Fruit fly (Drosophila melanogaster) whole organism, embryonic: Measurements from ENCODE around the gene CG7728.

Source experiments
- Aef1 ChIP-seq: fragments of 200-800 bp; sonication (Bioruptor generic); IDR thresholded peaks from 3 replicates; pipeline ENCODE4 v1.3.6; 2022; ENCODE audit warnings: missing biosample characterization, missing genetic modification characterization
- Atf6 ChIP-seq: fragments of 200-800 bp; sonication (Bioruptor generic); IDR thresholded peaks from 2 replicates; pipeline ENCODE4 v1.3.6; 2022; ENCODE audit warnings: missing biosample characterization, missing genetic modification characterization
- BEAF-32 ChIP-seq: fragments of 200-800 bp; sonication (Bioruptor generic); optimal IDR thresholded peaks from 3 replicates; lab custom pipeline; 2017; ENCODE audit warnings: missing biosample characterization, missing genetic modification characterization, mild to moderate bottlenecking, moderate library complexity, missing genetic modification reagents
- Bdp1 ChIP-seq: fragments of 200-800 bp; sonication (Bioruptor generic); optimal IDR thresholded peaks from 3 replicates; lab custom pipeline; 2016; ENCODE audit warnings: missing biosample characterization, missing genetic modification characterization
- C15 ChIP-seq: fragments of 200-800 bp; sonication (Bioruptor generic); IDR thresholded peaks from 3 replicates; pipeline ENCODE4 v1.3.6; 2022; ENCODE audit warnings: missing biosample characterization, missing genetic modification characterization
- CG11695 ChIP-seq: fragments of 200-800 bp; sonication (Bioruptor generic); IDR thresholded peaks from 3 replicates; pipeline ENCODE4 v1.3.6; 2022; ENCODE audit warnings: missing biosample characterization, missing genetic modification characterization
- CG13894 ChIP-seq: fragments of 200-800 bp; sonication (Bioruptor generic); optimal IDR thresholded peaks from 3 replicates; lab custom pipeline; 2018; ENCODE audit warnings: missing biosample characterization, mild to moderate bottlenecking, missing genetic modification characterization, moderate library complexity
- CG16863 ChIP-seq: fragments of 200-800 bp; sonication (Bioruptor generic); optimal IDR thresholded peaks from 3 replicates; lab custom pipeline; 2016; ENCODE audit warnings: missing biosample characterization, missing genetic modification characterization
- CG1792 ChIP-seq: fragments of 200-800 bp; sonication (Bioruptor generic); optimal IDR thresholded peaks from 2 replicates; lab custom pipeline; 2016; ENCODE audit warnings: missing biosample characterization, missing genetic modification characterization
- CG18011 ChIP-seq: fragments of 200-800 bp; sonication (Bioruptor generic); optimal IDR thresholded peaks from 2 replicates; lab custom pipeline; 2017; ENCODE audit warnings: missing biosample characterization, missing genetic modification characterization, mild to moderate bottlenecking, moderate library complexity, missing genotype
- CG18476 ChIP-seq: fragments of 200-800 bp; sonication (Bioruptor generic); optimal IDR thresholded peaks from 2 replicates; lab custom pipeline; 2016; ENCODE audit warnings: missing biosample characterization, mild to moderate bottlenecking, missing genetic modification characterization
- CG32532 ChIP-seq: fragments of 200-800 bp; sonication (Bioruptor generic); IDR thresholded peaks from 2 replicates; pipeline ENCODE4 v1.3.6; 2022; ENCODE audit warnings: missing biosample characterization, missing genetic modification characterization
- CG3281 ChIP-seq: fragments of 200-800 bp; sonication (Bioruptor generic); optimal IDR thresholded peaks from 3 replicates; lab custom pipeline; 2017; ENCODE audit warnings: missing biosample characterization, mild to moderate bottlenecking, missing genetic modification characterization
- CG34376 ChIP-seq: fragments of 200-800 bp; sonication (Bioruptor generic); optimal IDR thresholded peaks from 2 replicates; lab custom pipeline; 2018; ENCODE audit warnings: missing biosample characterization, mild to moderate bottlenecking, missing genetic modification characterization
- CG42726 ChIP-seq: fragments of 200-800 bp; sonication (Bioruptor generic); IDR thresholded peaks from 2 replicates; pipeline ENCODE4 v1.3.6; 2022; ENCODE audit warnings: missing biosample characterization, missing genetic modification characterization; ENCODE audit not compliant: partially characterized antibody
- CG4404 ChIP-seq: fragments of 200-800 bp; sonication (Bioruptor generic); IDR thresholded peaks from 2 replicates; pipeline ENCODE4 v1.3.6; 2022; ENCODE audit warnings: missing biosample characterization, missing genetic modification characterization
- CG4854 ChIP-seq: fragments of 200-800 bp; sonication (Bioruptor generic); optimal IDR thresholded peaks from 2 replicates; lab custom pipeline; 2016; ENCODE audit warnings: missing biosample characterization, missing genetic modification characterization, inconsistent platforms
- CG6654 ChIP-seq: fragments of 200-800 bp; sonication (Bioruptor generic); optimal IDR thresholded peaks from 2 replicates; lab custom pipeline; 2017; ENCODE audit warnings: missing biosample characterization, mild to moderate bottlenecking, missing genetic modification characterization
- CG8388 ChIP-seq: fragments of 200-800 bp; sonication (Bioruptor generic); optimal IDR thresholded peaks from 2 replicates; lab custom pipeline; 2019; ENCODE audit warnings: missing biosample characterization, mild to moderate bottlenecking, missing genetic modification characterization, moderate library complexity
- CG9437 ChIP-seq: fragments of 200-800 bp; sonication (Bioruptor generic); optimal IDR thresholded peaks from 2 replicates; lab custom pipeline; 2018; ENCODE audit warnings: missing biosample characterization, mild to moderate bottlenecking, missing genetic modification characterization
- CG9817 ChIP-seq: fragments of 200-800 bp; sonication (Bioruptor generic); optimal IDR thresholded peaks from 2 replicates; lab custom pipeline; 2018; ENCODE audit warnings: missing biosample characterization, mild to moderate bottlenecking, missing genetic modification characterization, moderate library complexity
- CTCF ChIP-seq: fragments of 200-800 bp; sonication (Bioruptor generic); optimal IDR thresholded peaks from 2 replicates; lab custom pipeline; 2017; ENCODE audit warnings: missing biosample characterization, mild to moderate bottlenecking, missing genetic modification characterization, moderate library complexity
- Doc2 ChIP-seq: fragments of 200-800 bp; sonication (Bioruptor generic); IDR thresholded peaks from 2 replicates; pipeline ENCODE4 v1.3.6; 2022; ENCODE audit warnings: missing biosample characterization, missing genetic modification characterization
- Gug ChIP-seq: fragments of 200-800 bp; sonication (Bioruptor generic); IDR thresholded peaks from 4 replicates; pipeline ENCODE4 v1.3.6; 2022; ENCODE audit warnings: missing biosample characterization, missing genetic modification characterization
- Hand ChIP-seq: fragments of 200-800 bp; sonication (Bioruptor generic); optimal IDR thresholded peaks from 2 replicates; lab custom pipeline; 2017; ENCODE audit warnings: mild to moderate bottlenecking, missing biosample characterization, missing genetic modification reagents, missing genetic modification characterization
- Hr78 ChIP-seq, 2 experiments: fragments of 200-800 bp in 1 of 2; fragments of >200 bp in 1 of 2; sonication (Bioruptor generic) in 1 of 2; optimal IDR thresholded peaks; 2 replicates each; lab custom pipeline; 2017 to 2019; ENCODE audit warnings: missing biosample characterization in 2 of 2, missing genetic modification characterization in 2 of 2, mild to moderate bottlenecking in 1 of 2, moderate library complexity in 1 of 2
- MBD-R2 ChIP-seq: fragments of 200-800 bp; sonication (Bioruptor generic); IDR thresholded peaks from 2 replicates; pipeline ENCODE4 v1.3.6; 2022; ENCODE audit warnings: missing biosample characterization, missing genetic modification characterization
- MTF-1 ChIP-seq: fragments of 200-800 bp; sonication (Bioruptor generic); optimal IDR thresholded peaks from 2 replicates; lab custom pipeline; 2018; ENCODE audit warnings: missing biosample characterization, mild to moderate bottlenecking, missing genetic modification characterization, borderline replicate concordance
- Neu2 ChIP-seq: fragments of 200-800 bp; sonication (Bioruptor generic); optimal IDR thresholded peaks from 3 replicates; lab custom pipeline; 2016; ENCODE audit warnings: missing biosample characterization, missing genetic modification characterization, borderline replicate concordance
- Side ChIP-seq: fragments of 200-800 bp; sonication (Bioruptor generic); optimal IDR thresholded peaks from 2 replicates; lab custom pipeline; 2016; ENCODE audit warnings: missing biosample characterization, missing genetic modification characterization
- Sox102F ChIP-seq: fragments of 200-800 bp; sonication (Bioruptor generic); optimal IDR thresholded peaks from 2 replicates; lab custom pipeline; 2018; ENCODE audit warnings: missing biosample characterization, mild to moderate bottlenecking, missing genetic modification characterization, moderate library complexity
- Spps ChIP-seq: fragments of 200-800 bp; sonication (Bioruptor generic); optimal IDR thresholded peaks from 2 replicates; lab custom pipeline; 2018; ENCODE audit warnings: missing biosample characterization, mild to moderate bottlenecking, missing genetic modification characterization
- amos ChIP-seq: fragments of 200-800 bp; sonication (Bioruptor generic); IDR thresholded peaks from 2 replicates; pipeline ENCODE4 v1.3.6; 2022; ENCODE audit warnings: missing biosample characterization, missing genetic modification characterization; ENCODE audit not compliant: partially characterized antibody
- bowl ChIP-seq: fragments of 200-800 bp; sonication (Bioruptor generic); IDR thresholded peaks from 2 replicates; pipeline ENCODE4 v1.3.6; 2022; ENCODE audit warnings: missing biosample characterization, missing genetic modification characterization
- dati ChIP-seq: fragments of 200-800 bp; sonication (Bioruptor generic); IDR thresholded peaks from 2 replicates; pipeline ENCODE4 v1.3.6; 2022; ENCODE audit warnings: missing biosample characterization, missing genetic modification characterization
- dmrt99B ChIP-seq: fragments of 200-800 bp; sonication (Bioruptor generic); optimal IDR thresholded peaks from 2 replicates; lab custom pipeline; 2018; ENCODE audit warnings: missing biosample characterization, mild to moderate bottlenecking, missing genetic modification characterization, moderate library complexity
- eve ChIP-seq, 2 experiments: fragments of >200 bp; optimal IDR thresholded peaks; 2 replicates each; lab custom pipeline; 2017; ENCODE audit warnings: missing biosample characterization in 2 of 2, missing genetic modification characterization in 2 of 2
- fd102C ChIP-seq: fragments of 200-800 bp; sonication (Bioruptor generic); optimal IDR thresholded peaks from 2 replicates; lab custom pipeline; 2018; ENCODE audit warnings: missing biosample characterization, mild to moderate bottlenecking, missing genetic modification characterization, moderate library complexity
- fru ChIP-seq: fragments of >200 bp; optimal IDR thresholded peaks from 2 replicates; lab custom pipeline; 2017
- grn ChIP-seq: fragments of 200-800 bp; sonication (Bioruptor generic); optimal IDR thresholded peaks from 3 replicates; lab custom pipeline; 2017; ENCODE audit warnings: missing biosample characterization, missing genetic modification characterization
- gro ChIP-seq: fragments of 200-800 bp; sonication (Bioruptor generic); optimal IDR thresholded peaks from 2 replicates; lab custom pipeline; 2016; ENCODE audit warnings: missing biosample characterization, missing genetic modification characterization
- ind ChIP-seq: fragments of 200-800 bp; sonication (Bioruptor generic); optimal IDR thresholded peaks from 3 replicates; lab custom pipeline; 2016; ENCODE audit warnings: missing biosample characterization, missing genetic modification characterization
- jigr1 ChIP-seq: fragments of 200-800 bp; sonication (Bioruptor generic); IDR thresholded peaks from 3 replicates; pipeline ENCODE4 v1.3.6; 2022; ENCODE audit warnings: missing biosample characterization, missing genetic modification characterization
- ken ChIP-seq: fragments of 200-800 bp; sonication (Bioruptor generic); IDR thresholded peaks from 3 replicates; pipeline ENCODE4 v1.3.6; 2022; ENCODE audit warnings: missing biosample characterization, missing genetic modification characterization
- pan ChIP-seq, 4 experiments: fragments of >200 bp in 3 of 4; fragments of 200-800 bp in 1 of 4; sonication (Bioruptor generic) in 1 of 4; optimal IDR thresholded peaks in 3 of 4; IDR thresholded peaks in 1 of 4; 2 replicates each; pipeline versions ENCODE4 v1.3.6 to Lab custom; 2017 to 2022; ENCODE audit warnings: missing biosample characterization in 2 of 4, missing genetic modification characterization in 2 of 4, mixed read lengths in 1 of 4
- sisA ChIP-seq: fragments of 200-800 bp; sonication (Bioruptor generic); IDR thresholded peaks from 2 replicates; pipeline ENCODE4 v1.3.6; 2022; ENCODE audit warnings: missing biosample characterization, missing genetic modification characterization
- slou ChIP-seq: fragments of 200-800 bp; sonication (Bioruptor generic); optimal IDR thresholded peaks from 3 replicates; lab custom pipeline; 2016; ENCODE audit warnings: missing biosample characterization, missing genetic modification characterization
- sna ChIP-seq: fragments of 200-800 bp; sonication (Bioruptor generic); IDR thresholded peaks from 2 replicates; pipeline ENCODE4 v1.3.6; 2022; ENCODE audit warnings: missing biosample characterization, missing genetic modification characterization; ENCODE audit not compliant: partially characterized antibody
- ssp ChIP-seq: fragments of 200-800 bp; sonication (Bioruptor generic); IDR thresholded peaks from 2 replicates; pipeline ENCODE4 v1.3.6; 2022; ENCODE audit warnings: missing biosample characterization, missing genetic modification characterization

Gene CG7728

DNA sequence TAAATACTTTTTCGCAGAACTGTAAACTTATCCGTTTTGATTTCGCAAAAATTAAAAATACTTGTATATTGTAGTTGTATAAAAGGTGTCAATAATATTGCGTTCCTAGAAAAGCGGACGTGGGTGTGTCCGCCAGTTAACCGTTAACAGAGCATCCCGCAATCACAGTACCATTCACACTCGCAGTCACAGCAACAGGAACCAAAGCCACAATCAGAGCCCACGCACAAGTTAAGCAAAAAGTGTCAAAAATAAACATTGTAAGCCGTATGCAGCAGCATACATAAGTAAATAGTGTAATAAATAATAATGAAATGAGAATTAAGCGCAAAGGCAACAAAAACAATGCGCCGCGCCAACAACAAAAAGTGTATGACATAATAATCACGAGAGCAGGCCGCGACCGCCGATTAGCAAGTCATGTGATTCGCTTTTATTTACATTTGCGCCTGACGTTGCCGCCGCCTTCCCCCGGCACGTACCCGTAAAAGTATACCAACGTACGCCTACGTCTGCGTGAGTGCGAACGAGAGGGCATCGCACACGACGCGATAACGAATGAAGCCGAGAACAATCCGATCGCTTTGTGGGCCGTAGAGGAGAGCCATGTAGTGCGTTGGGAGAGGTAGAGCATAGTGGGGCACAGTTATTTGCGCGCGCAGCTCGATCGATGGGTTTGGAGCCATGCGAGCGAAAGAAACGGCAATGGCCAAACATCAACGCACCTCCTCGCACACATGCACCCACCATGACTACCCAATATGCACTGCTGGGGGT lies 6.4 kb upstream of the CG7728 start (continued):
- TF ChIP-seq CG11695: peak; percentile 50; the same call in 2 of the 3 replicates
- TF ChIP-seq CG16863 (GFP tag; lab: Kevin White, UChicago): no peak
- TF ChIP-seq fd102C (GFP tag; lab: Kevin White, UChicago): no peak
- TF ChIP-seq Neu2 (GFP tag; lab: Kevin White, UChicago): no peak
- TF ChIP-seq fru (lab: Kevin White, UChicago): no peak
- TF ChIP-seq ken (GFP tag; lab: Robert Waterston, UW): peak; percentile 48; the same call in 1 of the 3 replicates
- TF ChIP-seq jigr1 (GFP tag; lab: Robert Waterston, UW): no peak
- peak; percentile 24 for TF ChIP-seq CG18476 (GFP tag; lab: Kevin White, UChicago)
- TF ChIP-seq CG4854 (GFP tag; lab: Kevin White, UChicago): no peak
- peak; percentile 31; the same call in 1 of the 2 replicates for TF ChIP-seq amos (GFP tag; lab: Robert Waterston, UW)
- no peak for TF ChIP-seq CG4404 (GFP tag; lab: Robert Waterston, UW)
- TF ChIP-seq BEAF-32: no peak
- TF ChIP-seq CG9437 (GFP tag; lab: Kevin White, UChicago): no peak
- TF ChIP-seq CG1792: peak; percentile 14
- peak; percentile 87 for TF ChIP-seq CG13894 (tag; lab: Kevin White, UChicago)
- no peak for TF ChIP-seq CG6654 (GFP tag; lab: Kevin White, UChicago)
- no peak for TF ChIP-seq bowl (GFP tag; lab: Robert Waterston, UW)
- TF ChIP-seq pan (optimal IDR thresholded peaks at IDR 0.05; lab: Kevin White, UChicago): no peak
- TF ChIP-seq pan (GFP tag; optimal IDR thresholded peaks at IDR 0.05 in 1 of 2, IDR thresholded peaks at IDR 0.05 in 1 of 2): peak in 1 of 2 experiments; percentile 25
- no peak for TF ChIP-seq ssp (GFP tag; lab: Robert Waterston, UW)
- TF ChIP-seq slou (GFP tag; lab: Kevin White, UChicago): no peak
- no peak for TF ChIP-seq C15 (GFP tag; lab: Robert Waterston, UW)
- TF ChIP-seq MTF-1 (GFP tag; lab: Kevin White, UChicago): peak; percentile 58
- TF ChIP-seq CG8388 (GFP tag; lab: Kevin White, UChicago): no peak
- TF ChIP-seq sna (GFP tag; lab: Robert Waterston, UW): peak; percentile 38; the same call in 1 of the 2 replicates
- peak; percentile 13; the same call in 1 of the 3 replicates for TF ChIP-seq Aef1 (GFP tag; lab: Robert Waterston, UW)
- no peak for TF ChIP-seq Gug
- peak; percentile 22; the same call in 1 of the 2 replicates for TF ChIP-seq MBD-R2 (GFP tag; lab: Robert Waterston, UW)
- TF ChIP-seq Hr78 (GFP tag; optimal IDR thresholded peaks at IDR 0.05; lab: Kevin White, UChicago): peak in 1 of 2 experiments; percentile 81
- no peak for TF ChIP-seq Bdp1
- peak; percentile 7; the same call in 1 of the 2 replicates for TF ChIP-seq Atf6 (GFP tag; lab: Robert Waterston, UW)
- TF ChIP-seq Side: no peak
- peak; percentile 47 for TF ChIP-seq CG3281
- TF ChIP-seq Sox102F (GFP tag; lab: Kevin White, UChicago): peak; percentile 31
- TF ChIP-seq sisA (GFP tag; lab: Robert Waterston, UW): no peak
- peak; percentile 42 for TF ChIP-seq dmrt99B (tag; lab: Kevin White, UChicago)
- no peak for TF ChIP-seq ind (GFP tag; lab: Kevin White, UChicago)
- peak; percentile 45 for TF ChIP-seq Hand (GFP tag; lab: Kevin White, UChicago)
- TF ChIP-seq Doc2 (GFP tag; lab: Robert Waterston, UW): no peak
- peak; percentile 49 for TF ChIP-seq gro (GFP tag; lab: Kevin White, UChicago)
- peak; percentile 22 for TF ChIP-seq CG9817 (tag; lab: Kevin White, UChicago)
- TF ChIP-seq dati (GFP tag; lab: Robert Waterston, UW): no peak
- no peak for TF ChIP-seq Spps (tag; lab: Kevin White, UChicago)
- peak; percentile 59 for TF ChIP-seq CG32532
- peak; percentile 47 for TF ChIP-seq grn (GFP tag; lab: Kevin White, UChicago)
- peak; percentile 95 for TF ChIP-seq CG34376
- no peak for TF ChIP-seq CG18011 (GFP tag; lab: Kevin White, UChicago)
- TF ChIP-seq CG42726 (GFP tag; lab: Robert Waterston, UW): peak; percentile 67; the same call in 1 of the 2 replicates
- no peak for TF ChIP-seq eve (GFP tag; optimal IDR thresholded peaks at IDR 0.05; lab: Kevin White, UChicago)
- TF ChIP-seq CTCF (GFP tag; lab: Kevin White, UChicago): no peak
